Worm (Caenorhabditis elegans) whole organism, late embryonic: Measurements from ENCODE around the gene lgc-26.
"Not testable (repeated sequence)": the region's sequence is repeated elsewhere in the genome, so short reads cannot be mapped to it uniquely, and the experiment has no call there.

Experiments
- F13H6.1 ChIP-seq: sonication (generic microtip); optimal IDR thresholded peaks from 2 replicates; lab custom pipeline; 2016; ENCODE audit warnings: missing genetic modification characterization, missing compliant biosample characterization
- K02D7.2 ChIP-seq: sonication (generic microtip); optimal IDR thresholded peaks from 2 replicates; lab custom pipeline; 2017; ENCODE audit warnings: mild to moderate bottlenecking, missing genetic modification characterization, missing compliant biosample characterization
- ceh-14 ChIP-seq: sonication (generic microtip); optimal IDR thresholded peaks from 2 replicates; lab custom pipeline; 2016; ENCODE audit warnings: missing genotype, missing genetic modification characterization, missing compliant biosample characterization
- ceh-19 ChIP-seq: fragments of 200-800 bp; sonication (Bioruptor generic); optimal IDR thresholded peaks from 2 replicates; lab custom pipeline; 2018; ENCODE audit warnings: mild to moderate bottlenecking, missing genetic modification characterization, missing compliant biosample characterization
- ceh-2 ChIP-seq: sonication (generic microtip); optimal IDR thresholded peaks from 2 replicates; lab custom pipeline; 2016; ENCODE audit warnings: missing genotype, missing genetic modification characterization, missing compliant biosample characterization
- ceh-24 ChIP-seq: sonication (generic microtip); optimal IDR thresholded peaks from 2 replicates; lab custom pipeline; 2016; ENCODE audit warnings: mild to moderate bottlenecking, missing genetic modification characterization, missing compliant biosample characterization
- ceh-31 ChIP-seq: sonication (generic microtip); optimal IDR thresholded peaks from 2 replicates; lab custom pipeline; 2016; ENCODE audit warnings: missing genetic modification characterization, missing compliant biosample characterization
- ceh-45 ChIP-seq: fragments of 200-800 bp; sonication (Bioruptor generic); IDR thresholded peaks from 2 replicates; pipeline ENCODE4 v1.3.6; 2022; ENCODE audit warnings: missing genetic modification reagents, missing genetic modification characterization, missing compliant biosample characterization
- ceh-48 ChIP-seq: sonication (generic microtip); optimal IDR thresholded peaks from 2 replicates; lab custom pipeline; 2016; ENCODE audit warnings: missing genetic modification characterization, inconsistent platforms, missing compliant biosample characterization
- ceh-9 ChIP-seq: sonication (generic microtip); optimal IDR thresholded peaks from 2 replicates; lab custom pipeline; 2016; ENCODE audit warnings: mild to moderate bottlenecking, missing genetic modification characterization, inconsistent platforms, missing compliant biosample characterization
- elt-2 ChIP-seq: sonication (generic microtip); optimal IDR thresholded peaks from 2 replicates; lab custom pipeline; 2016; ENCODE audit warnings: missing genetic modification reagents, missing genetic modification characterization, missing compliant biosample characterization
- ets-4 ChIP-seq: sonication (generic microtip); optimal IDR thresholded peaks from 2 replicates; lab custom pipeline; 2016; ENCODE audit warnings: missing genetic modification characterization, missing compliant biosample characterization
- fax-1 ChIP-seq: sonication (generic microtip); optimal IDR thresholded peaks from 2 replicates; lab custom pipeline; 2016; ENCODE audit warnings: missing genotype, missing genetic modification characterization, missing compliant biosample characterization
- fkh-10 ChIP-seq: fragments of 150-350 bp; optimal IDR thresholded peaks from 2 replicates; lab custom pipeline; 2014; ENCODE audit warnings: missing biosample characterization, missing genetic modification reagents, missing genetic modification characterization
- gmeb-2 ChIP-seq: sonication (generic microtip); optimal IDR thresholded peaks from 2 replicates; lab custom pipeline; 2016; ENCODE audit warnings: missing genetic modification characterization, inconsistent platforms, missing compliant biosample characterization
- hlh-15 ChIP-seq: sonication (generic microtip); optimal IDR thresholded peaks from 2 replicates; lab custom pipeline; 2016; ENCODE audit warnings: missing genetic modification characterization, missing compliant biosample characterization
- hlh-30 ChIP-seq: sonication (generic microtip); optimal IDR thresholded peaks from 2 replicates; lab custom pipeline; 2017; ENCODE audit warnings: antibody characterized with exemption, missing genetic modification characterization, missing compliant biosample characterization; ENCODE audit not compliant: insufficient read depth
- hlh-8 ChIP-seq: sonication (generic microtip); optimal IDR thresholded peaks from 2 replicates; lab custom pipeline; 2016; ENCODE audit warnings: missing genotype, missing genetic modification characterization, missing compliant biosample characterization
- lim-6 ChIP-seq: sonication (generic microtip); optimal IDR thresholded peaks from 2 replicates; lab custom pipeline; 2016; ENCODE audit warnings: missing genetic modification characterization, missing compliant biosample characterization
- lin-11 ChIP-seq: fragments of 200-800 bp; sonication (Bioruptor generic); optimal IDR thresholded peaks from 2 replicates; lab custom pipeline; 2018; ENCODE audit warnings: mild to moderate bottlenecking, missing genetic modification characterization, missing compliant biosample characterization
- madf-2 ChIP-seq: sonication (generic microtip); optimal IDR thresholded peaks from 2 replicates; lab custom pipeline; 2017; ENCODE audit warnings: missing genetic modification characterization, missing compliant biosample characterization
- mec-3 ChIP-seq: sonication (generic microtip); optimal IDR thresholded peaks from 2 replicates; lab custom pipeline; 2016; ENCODE audit warnings: borderline replicate concordance, missing genetic modification characterization, missing compliant biosample characterization
- nhr-11 ChIP-seq: fragments of 150-350 bp; optimal IDR thresholded peaks from 2 replicates; lab custom pipeline; 2014; ENCODE audit warnings: missing biosample characterization, missing genetic modification characterization
- nhr-232 ChIP-seq: sonication (generic microtip); optimal IDR thresholded peaks from 2 replicates; lab custom pipeline; 2016; ENCODE audit warnings: missing genetic modification characterization, missing compliant biosample characterization
- npax-4 ChIP-seq: sonication (generic microtip); optimal IDR thresholded peaks from 2 replicates; lab custom pipeline; 2016; ENCODE audit warnings: missing genetic modification characterization, missing compliant biosample characterization
- odd-2 ChIP-seq: sonication (generic microtip); optimal IDR thresholded peaks from 2 replicates; lab custom pipeline; 2017; ENCODE audit warnings: antibody characterized with exemption, mild to moderate bottlenecking, missing genetic modification characterization, missing compliant biosample characterization
- pat-9 ChIP-seq: fragments of 200-800 bp; sonication (Bioruptor generic); optimal IDR thresholded peaks from 2 replicates; lab custom pipeline; 2018; ENCODE audit warnings: mild to moderate bottlenecking, missing genetic modification characterization, moderate library complexity, missing compliant biosample characterization
- pax-1 ChIP-seq: fragments of 150-350 bp; optimal IDR thresholded peaks from 2 replicates; lab custom pipeline; 2014; ENCODE audit warnings: missing biosample characterization, missing genetic modification characterization
- pha-2 ChIP-seq: sonication (generic microtip); optimal IDR thresholded peaks from 2 replicates; lab custom pipeline; 2017; ENCODE audit warnings: mild to moderate bottlenecking, missing genetic modification characterization, missing compliant biosample characterization
- pros-1 ChIP-seq: fragments of 150-350 bp; optimal IDR thresholded peaks from 2 replicates; lab custom pipeline; 2014; ENCODE audit warnings: missing biosample characterization, missing genetic modification reagents, missing genetic modification characterization
- sdc-2 ChIP-seq: sonication (generic microtip); optimal IDR thresholded peaks from 2 replicates; lab custom pipeline; 2016; ENCODE audit warnings: missing genotype, missing genetic modification characterization, missing compliant biosample characterization
- sox-2 ChIP-seq: fragments of 200-800 bp; sonication (Bioruptor generic); IDR thresholded peaks from 2 replicates; pipeline ENCODE4 v1.3.6; 2022; ENCODE audit warnings: missing genetic modification reagents, missing genetic modification characterization, missing compliant biosample characterization
- sox-4 ChIP-seq: sonication (generic microtip); optimal IDR thresholded peaks from 2 replicates; lab custom pipeline; 2017; ENCODE audit warnings: mild to moderate bottlenecking, missing genetic modification characterization, inconsistent platforms, missing compliant biosample characterization
- ttx-3 ChIP-seq: sonication (generic microtip); optimal IDR thresholded peaks from 2 replicates; lab custom pipeline; 2016; ENCODE audit warnings: missing genetic modification reagents, missing genetic modification characterization, missing compliant biosample characterization
- unc-3 ChIP-seq, 2 experiments: fragments of 200-800 bp in 1 of 2; sonication (Bioruptor generic) in 1 of 2; sonication (generic microtip) in 1 of 2; conservative IDR thresholded peaks in 1 of 2; optimal IDR thresholded peaks in 1 of 2; 2 replicates each; pipeline versions ENCODE4 v1.3.6 to Lab custom; 2016 to 2022; ENCODE audit warnings: missing compliant biosample characterization in 2 of 2, missing genetic modification characterization in 2 of 2, missing genetic modification reagents in 1 of 2
- unc-42 ChIP-seq: sonication (generic microtip); optimal IDR thresholded peaks from 2 replicates; lab custom pipeline; 2016; ENCODE audit warnings: missing genotype, missing genetic modification characterization, missing compliant biosample characterization
- unc-86 ChIP-seq: sonication (generic microtip); optimal IDR thresholded peaks from 2 replicates; lab custom pipeline; 2016; ENCODE audit warnings: missing genetic modification characterization, missing compliant biosample characterization
- zip-5 ChIP-seq: sonication (generic microtip); optimal IDR thresholded peaks from 2 replicates; lab custom pipeline; 2016; ENCODE audit warnings: missing genetic modification characterization, missing compliant biosample characterization
- ztf-16 ChIP-seq: sonication (generic microtip); optimal IDR thresholded peaks from 2 replicates; lab custom pipeline; 2017; ENCODE audit warnings: missing genetic modification characterization, missing compliant biosample characterization

The lgc-26 gene

ce11 chrV:254591-254990 lies 13.5 kb upstream of the lgc-26 start, which contains the start of gene str-121:
TSS of gene str-121 (minus strand) at chrV:254691.
- no peak for TF ChIP-seq fax-1
- no peak for TF ChIP-seq ceh-9 (tag; lab: Kevin White, UChicago)
- no peak for TF ChIP-seq ceh-2 (tag; lab: Kevin White, UChicago)
- no peak for TF ChIP-seq pha-2 (tag; lab: Kevin White, UChicago)
- TF ChIP-seq F13H6.1 (tag; lab: Kevin White, UChicago): no peak
- no peak for TF ChIP-seq ttx-3 (tag; lab: Kevin White, UChicago)
- no peak for TF ChIP-seq ceh-19 (GFP tag; lab: Kevin White, UChicago)
- no peak for TF ChIP-seq fkh-10 (GFP tag; lab: Kevin White, UChicago)
- TF ChIP-seq ceh-45 (GFP tag; lab: Robert Waterston, UW): no peak
- no peak for TF ChIP-seq madf-2 (tag; lab: Kevin White, UChicago)
- TF ChIP-seq hlh-8: no peak
- no peak for TF ChIP-seq sdc-2 (tag; lab: Kevin White, UChicago)
- no peak for TF ChIP-seq lim-6 (tag; lab: Kevin White, UChicago)
- TF ChIP-seq, all 69 proteins: peak for 0

ce11 chrV:258730-259129 lies 9.4 kb upstream of the lgc-26 start, which contains the start of gene nhr-204:
TSS of gene nhr-204 (minus strand) at chrV:258830.
- TF ChIP-seq sox-2 (no peak), ceh-19 (GFP tag; lab: Kevin White, UChicago) (no peak), nhr-232 (tag; lab: Kevin White, UChicago) (no peak), K02D7.2 (tag; lab: Kevin White, UChicago) (no peak), mec-3 (tag; lab: Kevin White, UChicago) (no peak), odd-2 (tag; lab: Kevin White, UChicago) (no peak), ceh-14 (no peak), ceh-48 (tag; lab: Kevin White, UChicago) (no peak), zip-5 (tag; lab: Kevin White, UChicago) (no peak), pax-1 (tag; lab: Kevin White, UChicago) (no peak), sdc-2 (tag; lab: Kevin White, UChicago) (no peak), sox-4 (no peak), ceh-31 (tag; lab: Kevin White, UChicago) (no peak), unc-42 (tag; lab: Kevin White, UChicago) (no peak), ceh-45 (GFP tag; lab: Robert Waterston, UW) (no peak), hlh-30 (no peak), pros-1 (tag; lab: Kevin White, UChicago) (no peak), unc-86 (tag; lab: Kevin White, UChicago) (no peak), npax-4 (tag; lab: Kevin White, UChicago) (no peak), lin-11 (no peak)

- TF ChIP-seq ets-4 (tag; lab: Kevin White, UChicago): no peak
Observed at ce11 chrV:260334-260733, 7.8 kb upstream of the lgc-26 start.

ce11 chrV:265062-265963 lies 2.8 kb upstream of the lgc-26 start:
- TF ChIP-seq npax-4 (tag; lab: Kevin White, UChicago) (peak; percentile 93), ceh-24 (tag; lab: Kevin White, UChicago) (peak; percentile 90), pat-9 (peak; percentile 69), unc-3 (tag; optimal IDR thresholded peaks at IDR 0.05; lab: Kevin White, UChicago) (peak; percentile 93), ttx-3 (tag; lab: Kevin White, UChicago) (peak; percentile 67), hlh-15 (tag; lab: Kevin White, UChicago) (peak; percentile 75), K02D7.2 (tag; lab: Kevin White, UChicago) (peak; percentile 97), elt-2 (tag; lab: Kevin White, UChicago) (peak; percentile 31), ceh-48 (tag; lab: Kevin White, UChicago) (peak; percentile 92), nhr-11 (tag; lab: Kevin White, UChicago) (peak; percentile 59), zip-5 (tag; lab: Kevin White, UChicago) (peak; percentile 69), unc-86 (tag; lab: Kevin White, UChicago) (peak; percentile 72), ztf-16 (tag; lab: Kevin White, UChicago) (peak; percentile 77), gmeb-2 (tag; lab: Kevin White, UChicago) (peak; percentile 85)
- TF ChIP-seq unc-3 (GFP tag; conservative IDR thresholded peaks at IDR 0.05; lab: Robert Waterston, UW): not testable (repeated sequence)
